Worm (Caenorhabditis elegans) whole organism, young adult: ENCODE results near the gene C27B7.6.

ENCODE experiments used
- B0336.3 ChIP-seq: fragments of 200-800 bp; sonication (Bioruptor generic); IDR thresholded peaks from 2 replicates; pipeline ENCODE4 v1.3.6; 2022; ENCODE audit warnings: missing genetic modification characterization, missing compliant biosample characterization
- K11D2.4 ChIP-seq: fragments of 200-800 bp; sonication (Bioruptor generic); IDR thresholded peaks from 2 replicates; pipeline ENCODE4 v1.3.6; 2022; ENCODE audit warnings: missing genetic modification reagents, missing genetic modification characterization, missing compliant biosample characterization
- ama-1 ChIP-seq, 3 experiments: fragments of 150-350 bp in 1 of 3; sonication (generic microtip) in 2 of 3; optimal IDR thresholded peaks; 2 replicates each; lab custom pipeline; 2014 to 2018; ENCODE audit warnings: missing biosample characterization in 2 of 3, missing genetic modification characterization in 2 of 3, missing genetic modification reagents in 2 of 3
- aptf-2 ChIP-seq: fragments of 200-800 bp; sonication (Bioruptor generic); conservative IDR thresholded peaks from 2 replicates; pipeline ENCODE4 v1.3.6; 2022; ENCODE audit warnings: missing genetic modification reagents, missing genetic modification characterization, missing compliant biosample characterization
- ceh-58 ChIP-seq: fragments of 200-800 bp; sonication (Bioruptor generic); IDR thresholded peaks from 2 replicates; pipeline ENCODE4 v1.3.6; 2022; ENCODE audit warnings: missing genetic modification characterization, missing compliant biosample characterization
- efl-1 ChIP-seq: fragments of 150-350 bp; optimal IDR thresholded peaks from 2 replicates; lab custom pipeline; 2014; ENCODE audit warnings: missing biosample characterization, missing genetic modification reagents, missing genetic modification characterization
- him-1 ChIP-seq: sonication (generic microtip); optimal IDR thresholded peaks from 2 replicates; lab custom pipeline; 2016; ENCODE audit warnings: missing genotype, missing genetic modification reagents, missing genetic modification characterization, missing compliant biosample characterization
- hlh-26 ChIP-seq: fragments of 200-800 bp; sonication (Bioruptor generic); conservative IDR thresholded peaks from 2 replicates; pipeline ENCODE4 v1.3.6; 2022; ENCODE audit warnings: missing genetic modification reagents, missing genetic modification characterization, missing compliant biosample characterization
- tlf-1 ChIP-seq: fragments of 200-800 bp; sonication (Bioruptor generic); optimal IDR thresholded peaks from 2 replicates; lab custom pipeline; 2018; ENCODE audit warnings: mild to moderate bottlenecking, missing genetic modification characterization, missing compliant biosample characterization
- unc-130 ChIP-seq: sonication (generic microtip); optimal IDR thresholded peaks from 2 replicates; lab custom pipeline; 2016; ENCODE audit warnings: missing genetic modification reagents, missing genetic modification characterization, missing compliant biosample characterization

- TF ChIP-seq efl-1 (GFP tag; lab: Kevin White, UChicago): peak; percentile 30
- TF ChIP-seq hlh-26: no peak
- TF ChIP-seq tlf-1: peak; percentile 10
- TF ChIP-seq aptf-2 (GFP tag; lab: Robert Waterston, UW): no peak
- TF ChIP-seq ceh-58: no peak
- TF ChIP-seq ama-1 (optimal IDR thresholded peaks at IDR 0.05; lab: Kevin White, UChicago): no peak
- no peak for TF ChIP-seq ama-1 (GFP tag; optimal IDR thresholded peaks at IDR 0.05; lab: Kevin White, UChicago)
- no peak for TF ChIP-seq K11D2.4
- peak; percentile 49 for TF ChIP-seq B0336.3 (GFP tag; lab: Robert Waterston, UW)
- no peak for TF ChIP-seq unc-130 (GFP tag; lab: Kevin White, UChicago)
- no peak for TF ChIP-seq him-1
These were observed 15.0 kb downstream of the C27B7.6 start, which contains the start of gene spr-2 for ce11 chrIV:8891131-8891530.
